Worm (Caenorhabditis elegans): Measurements from ENCODE around the gene W04H10.6.

- TF ChIP-seq hmg-1.2 (GFP tag; IDR thresholded peaks at IDR 0.05): peak; percentile 73; the same call in 1 of the 2 replicates
- TF ChIP-seq dpff-1 (tag; optimal IDR thresholded peaks at IDR 0.05): no peak
- TF ChIP-seq snpc-4 (GFP tag; optimal IDR thresholded peaks at IDR 0.05): no peak
- no peak for TF ChIP-seq snpc-4 (tag; optimal IDR thresholded peaks at IDR 0.05)
- TF ChIP-seq hlh-12 (tag; optimal IDR thresholded peaks at IDR 0.05): no peak
Measured at ce11 chrII:621141-621540, 12.9 kb upstream of the W04H10.6 start.
